Fruit fly (Drosophila melanogaster) whole organism, wandering third instar larva: ENCODE measurements around the gene CG15549.

Experiments used
- Abd-B ChIP-seq: fragments of >200 bp; optimal IDR thresholded peaks from 2 replicates; lab custom pipeline; 2017; ENCODE audit warnings: missing biosample characterization, missing genetic modification characterization
- CG32264 ChIP-seq: fragments of 200-800 bp; sonication (Bioruptor generic); optimal IDR thresholded peaks from 2 replicates; lab custom pipeline; 2016; ENCODE audit warnings: missing biosample characterization, missing genetic modification characterization
- CG9705 ChIP-seq: fragments of 200-800 bp; sonication (Bioruptor generic); optimal IDR thresholded peaks from 2 replicates; lab custom pipeline; 2018; ENCODE audit warnings: missing biosample characterization, mild to moderate bottlenecking, missing genetic modification characterization
- CrebA ChIP-seq: fragments of 200-800 bp; sonication (Bioruptor generic); optimal IDR thresholded peaks from 2 replicates; lab custom pipeline; 2016; ENCODE audit warnings: missing biosample characterization, mild to moderate bottlenecking, missing genetic modification characterization, borderline replicate concordance
- Dfd ChIP-seq: fragments of >200 bp; optimal IDR thresholded peaks from 2 replicates; lab custom pipeline; 2017; ENCODE audit warnings: missing biosample characterization, missing genetic modification characterization
- Dif ChIP-seq: fragments of 200-275, 200-300 bp; sonication (Bioruptor generic); optimal IDR thresholded peaks from 2 replicates; lab custom pipeline; 2018; ENCODE audit warnings: missing biosample characterization, missing genetic modification characterization; ENCODE audit not compliant: partially characterized antibody
- GATAd ChIP-seq: sonication (Bioruptor generic); optimal IDR thresholded peaks from 2 replicates; lab custom pipeline; 2016; ENCODE audit warnings: missing biosample characterization, missing genetic modification characterization
- Hnf4 ChIP-seq: fragments of 200-800 bp; sonication (Bioruptor generic); optimal IDR thresholded peaks from 2 replicates; lab custom pipeline; 2016; ENCODE audit warnings: missing biosample characterization, mild to moderate bottlenecking, missing genetic modification characterization
- Hr78 ChIP-seq: fragments of >200 bp; optimal IDR thresholded peaks from 2 replicates; lab custom pipeline; 2017; ENCODE audit warnings: missing biosample characterization, missing genetic modification characterization
- Mio ChIP-seq: sonication (Bioruptor generic); optimal IDR thresholded peaks from 2 replicates; lab custom pipeline; 2016; ENCODE audit warnings: missing biosample characterization, missing genetic modification characterization
- Myc ChIP-seq: fragments of >200 bp; optimal IDR thresholded peaks from 2 replicates; lab custom pipeline; 2017
- N ChIP-seq: fragments of >200 bp; optimal IDR thresholded peaks from 2 replicates; lab custom pipeline; 2018; ENCODE audit warnings: missing biosample characterization, missing external identifiers, missing genetic modification characterization
- OdsH ChIP-seq: fragments of 200-800 bp; sonication (Bioruptor generic); optimal IDR thresholded peaks from 2 replicates; lab custom pipeline; 2016; ENCODE audit warnings: missing biosample characterization, mild to moderate bottlenecking, missing genetic modification characterization
- Rel ChIP-seq, 2 experiments: fragments of 200-800 bp; sonication (Bioruptor generic) in 1 of 2; optimal IDR thresholded peaks; 2 replicates in 1 of 2; 3 replicates in 1 of 2; lab custom pipeline; 2016 to 2019; ENCODE audit warnings: mild to moderate bottlenecking in 2 of 2, missing biosample characterization in 2 of 2, missing genetic modification characterization in 2 of 2, moderate library complexity in 1 of 2
- Sp1 ChIP-seq: fragments of 200-800 bp; sonication (Bioruptor generic); optimal IDR thresholded peaks from 3 replicates; lab custom pipeline; 2019; ENCODE audit warnings: missing biosample characterization, mild to moderate bottlenecking, missing genetic modification characterization, moderate library complexity
- Vsx2 ChIP-seq: fragments of 200-300, 225-300 bp; sonication (Bioruptor generic); optimal IDR thresholded peaks from 2 replicates; lab custom pipeline; 2018; ENCODE audit warnings: missing biosample characterization, missing genetic modification characterization; ENCODE audit not compliant: partially characterized antibody
- brk ChIP-seq: fragments of 200-800 bp; sonication (Bioruptor generic); optimal IDR thresholded peaks from 2 replicates; lab custom pipeline; 2016; ENCODE audit warnings: missing biosample characterization, mild to moderate bottlenecking, missing genetic modification characterization
- dmrt93B ChIP-seq: fragments of 200-800 bp; sonication (Bioruptor generic); optimal IDR thresholded peaks from 2 replicates; lab custom pipeline; 2018; ENCODE audit warnings: missing biosample characterization, mild to moderate bottlenecking, missing genetic modification characterization
- dsf ChIP-seq: sonication (Bioruptor generic); optimal IDR thresholded peaks from 2 replicates; lab custom pipeline; 2016; ENCODE audit warnings: missing biosample characterization, missing genetic modification characterization, borderline replicate concordance
- ey ChIP-seq: fragments of 200-800 bp; sonication (Bioruptor generic); optimal IDR thresholded peaks from 2 replicates; lab custom pipeline; 2016; ENCODE audit warnings: missing biosample characterization, missing genetic modification characterization
- foxo ChIP-seq, 2 experiments: fragments of 200-800 bp; sonication (Bioruptor generic); optimal IDR thresholded peaks; 2 replicates in 1 of 2; 3 replicates in 1 of 2; lab custom pipeline; 2016 to 2017; ENCODE audit warnings: missing biosample characterization in 2 of 2, missing genetic modification characterization in 2 of 2
- fru ChIP-seq: fragments of 200-800 bp; sonication (Bioruptor generic); optimal IDR thresholded peaks from 3 replicates; lab custom pipeline; 2016; ENCODE audit warnings: missing biosample characterization, mild to moderate bottlenecking, missing genetic modification characterization
- h ChIP-seq: fragments of 200-800 bp; sonication (Bioruptor generic); optimal IDR thresholded peaks from 3 replicates; lab custom pipeline; 2016; ENCODE audit warnings: missing biosample characterization, mild to moderate bottlenecking, missing genetic modification characterization
- jim ChIP-seq: fragments of 175-275, 200-325 bp; sonication (Bioruptor generic); optimal IDR thresholded peaks from 2 replicates; lab custom pipeline; 2016; ENCODE audit warnings: missing biosample characterization, mild to moderate bottlenecking, missing genetic modification characterization
- lola ChIP-seq: fragments of >200 bp; optimal IDR thresholded peaks from 2 replicates; lab custom pipeline; 2017; ENCODE audit warnings: missing biosample characterization, missing genetic modification characterization
- psq ChIP-seq: fragments of 200-800 bp; sonication (Bioruptor generic); optimal IDR thresholded peaks from 3 replicates; lab custom pipeline; 2017; ENCODE audit warnings: missing biosample characterization, mild to moderate bottlenecking, missing genetic modification characterization, moderate library complexity
- rgr ChIP-seq: fragments of 200-800 bp; sonication (Bioruptor generic); optimal IDR thresholded peaks from 3 replicates; lab custom pipeline; 2016; ENCODE audit warnings: missing biosample characterization, mild to moderate bottlenecking, missing genetic modification characterization
- sage ChIP-seq: fragments of 200-800 bp; sonication (Bioruptor generic); optimal IDR thresholded peaks from 2 replicates; lab custom pipeline; 2016; ENCODE audit warnings: missing biosample characterization, mild to moderate bottlenecking, missing genetic modification characterization
- sv ChIP-seq: fragments of 200-800 bp; sonication (Bioruptor generic); optimal IDR thresholded peaks from 3 replicates; lab custom pipeline; 2016; ENCODE audit warnings: missing biosample characterization, missing genetic modification characterization
- tai ChIP-seq: sonication (Bioruptor generic); optimal IDR thresholded peaks from 2 replicates; lab custom pipeline; 2016; ENCODE audit warnings: missing biosample characterization, missing genetic modification characterization
- usp ChIP-seq: fragments of >200 bp; optimal IDR thresholded peaks from 2 replicates; lab custom pipeline; 2017; ENCODE audit warnings: missing biosample characterization, missing genetic modification characterization
- woc ChIP-seq: sonication (Bioruptor generic); optimal IDR thresholded peaks from 2 replicates; lab custom pipeline; 2016; ENCODE audit warnings: missing biosample characterization, mild to moderate bottlenecking, missing genetic modification characterization

Gene CG15549

DNA sequence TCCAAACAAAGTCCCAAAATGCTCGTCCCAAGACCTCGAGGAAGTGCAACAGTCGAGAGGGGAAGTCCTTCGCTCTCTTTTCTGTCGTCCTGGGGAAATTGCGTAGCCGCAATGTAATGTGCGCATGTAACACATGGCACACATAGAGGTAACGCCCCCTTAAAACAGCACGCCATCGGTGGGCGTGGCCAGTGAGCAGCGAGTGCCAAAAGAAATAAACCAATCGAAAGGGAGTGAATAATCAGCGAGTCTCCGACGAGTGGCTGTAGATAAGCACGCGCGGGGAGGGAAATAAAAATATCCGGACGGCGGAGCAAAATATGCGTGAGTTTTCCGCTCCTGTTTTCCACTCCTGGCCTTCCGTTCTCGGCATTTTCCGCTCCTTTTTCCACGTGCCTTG, 27.3 kb downstream of the CG15549 start:
- no peak for TF ChIP-seq CG32264 (GFP tag; lab: Kevin White, UChicago)

- TF ChIP-seq jim (GFP tag; lab: Kevin White, UChicago) (no peak), Vsx2 (no peak), CrebA (no peak), dsf (GFP tag; lab: Kevin White, UChicago) (no peak), lola (no peak), foxo (GFP tag; optimal IDR thresholded peaks at IDR 0.05; lab: Kevin White, UChicago) (no peak), dmrt93B (GFP tag; lab: Kevin White, UChicago) (no peak), Mio (GFP tag; lab: Kevin White, UChicago) (no peak), psq (GFP tag; lab: Kevin White, UChicago) (no peak), CG32264 (GFP tag; lab: Kevin White, UChicago) (no peak), GATAd (GFP tag; lab: Kevin White, UChicago) (no peak), fru (no peak), rgr (GFP tag; lab: Kevin White, UChicago) (no peak), sage (no peak)
- TF ChIP-seq, all 38 proteins: peak for 0
These were observed 32.3 kb downstream of the CG15549 start for dm6 chr3R:30903994-30904393.

DNA sequence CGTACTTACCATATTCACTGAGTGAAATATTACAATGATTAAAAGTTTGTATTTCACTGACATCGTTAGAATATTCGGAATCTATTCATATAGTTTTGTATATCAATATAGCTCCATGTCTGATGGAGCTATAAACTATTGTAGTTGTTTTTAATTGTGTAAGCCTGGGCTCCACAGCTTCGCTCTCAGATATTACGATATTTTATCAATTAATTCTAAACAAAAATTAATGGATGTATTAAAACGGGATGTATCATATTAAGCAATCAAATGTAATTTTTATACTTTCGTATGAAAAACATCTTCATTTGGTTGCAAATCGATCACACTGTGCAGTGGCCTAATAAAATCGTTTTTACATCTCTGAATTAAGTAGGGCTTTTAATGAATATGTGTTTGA, 34.2 kb downstream of the CG15549 start, which contains the start of gene CG33483:
Gene CG33483, minus strand, starts transcription at position 101 of the 400 bp plus-strand sequence.
- TF ChIP-seq fru, result no peak
- no peak for TF ChIP-seq CG32264 (GFP tag; lab: Kevin White, UChicago)
- no peak for TF ChIP-seq GATAd (GFP tag; lab: Kevin White, UChicago)
- TF ChIP-seq psq (GFP tag; lab: Kevin White, UChicago), result no peak
- TF ChIP-seq usp (GFP tag; lab: Kevin White, UChicago), result no peak
- no peak for TF ChIP-seq h (GFP tag; lab: Kevin White, UChicago)
- TF ChIP-seq brk, result no peak
- TF ChIP-seq Hr78 (GFP tag; lab: Kevin White, UChicago), result no peak
- TF ChIP-seq sage, result no peak
- no peak for TF ChIP-seq Sp1 (GFP tag; lab: Kevin White, UChicago)
- TF ChIP-seq N (GFP tag; lab: Kevin White, UChicago), result no peak
- no peak for TF ChIP-seq woc (GFP tag; lab: Kevin White, UChicago)
- no peak for TF ChIP-seq Hnf4 (GFP tag; lab: Kevin White, UChicago)
- no peak for TF ChIP-seq foxo (GFP tag; optimal IDR thresholded peaks at IDR 0.05; lab: Kevin White, UChicago)
- TF ChIP-seq lola, result no peak
- TF ChIP-seq ey (GFP tag; lab: Kevin White, UChicago), result no peak
- no peak for TF ChIP-seq Abd-B (GFP tag; lab: Kevin White, UChicago)
- TF ChIP-seq, all 38 proteins: peak for 0

DNA sequence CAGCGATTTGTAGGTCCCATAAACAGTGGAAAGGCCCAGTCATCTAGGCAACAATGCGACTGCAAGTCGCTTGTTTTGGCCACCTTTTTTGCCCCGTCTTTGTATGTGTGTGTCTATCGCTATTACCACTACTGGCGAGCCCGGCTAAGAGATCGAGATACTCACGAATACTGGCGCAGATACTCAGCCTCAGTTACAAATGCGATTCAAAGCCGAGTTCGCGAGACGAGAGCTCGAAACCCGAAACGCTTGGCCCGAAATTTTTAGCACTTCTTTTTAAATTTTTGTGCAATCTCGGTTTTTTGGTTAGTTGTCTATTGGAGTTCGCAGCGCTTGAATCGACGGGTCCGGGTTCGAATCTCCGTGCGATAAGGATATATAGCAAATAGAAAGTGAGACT, 42.6 kb downstream of the CG15549 start, which contains the start of gene Cyp4c3:
Gene Cyp4c3, plus strand, starts transcription at position 301 of the 400 bp plus-strand sequence.
- TF ChIP-seq Hnf4 (GFP tag; lab: Kevin White, UChicago), result no peak
- no peak for TF ChIP-seq fru
- TF ChIP-seq lola, result no peak
- TF ChIP-seq CrebA, result no peak
- no peak for TF ChIP-seq CG9705 (GFP tag; lab: Kevin White, UChicago)
- no peak for TF ChIP-seq Dif (GFP tag; lab: Kevin White, UChicago)
- no peak for TF ChIP-seq Myc (lab: Kevin White, UChicago)
- no peak for TF ChIP-seq ey (GFP tag; lab: Kevin White, UChicago)
- TF ChIP-seq OdsH (GFP tag; lab: Kevin White, UChicago), result no peak
- TF ChIP-seq Dfd, result no peak
- TF ChIP-seq sv (GFP tag; lab: Kevin White, UChicago), result no peak
- no peak for TF ChIP-seq Sp1 (GFP tag; lab: Kevin White, UChicago)
- TF ChIP-seq GATAd (GFP tag; lab: Kevin White, UChicago), result no peak
- TF ChIP-seq Rel (GFP tag; optimal IDR thresholded peaks at IDR 0.05; lab: Kevin White, UChicago), result no peak
- no peak for TF ChIP-seq Rel (tag; optimal IDR thresholded peaks at IDR 0.05; lab: Kevin White, UChicago)
- TF ChIP-seq dmrt93B (GFP tag; lab: Kevin White, UChicago), result no peak
- no peak for TF ChIP-seq Hr78 (GFP tag; lab: Kevin White, UChicago)

DNA sequence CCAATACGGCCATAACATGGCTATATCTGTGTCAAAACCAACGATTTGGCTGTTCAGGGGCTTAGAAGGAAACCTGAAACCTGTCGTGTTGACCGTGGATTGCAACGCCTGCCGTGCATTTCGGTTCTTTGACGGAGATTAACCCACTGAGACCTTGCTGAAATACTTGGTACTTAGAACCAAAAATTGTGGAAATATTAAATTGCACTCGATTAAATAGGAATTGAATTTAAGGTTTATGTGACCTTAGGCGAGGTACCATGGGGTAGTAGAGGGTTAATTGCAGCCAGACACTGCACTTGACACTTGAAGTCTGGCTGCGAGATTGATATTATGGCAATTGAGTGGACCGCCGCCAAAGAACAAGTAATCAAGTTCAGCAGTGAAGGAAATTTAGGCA, 46.3 kb downstream of the CG15549 start:
- no peak for TF ChIP-seq lola
- TF ChIP-seq rgr (GFP tag; lab: Kevin White, UChicago), result peak; percentile 23
- no peak for TF ChIP-seq tai (GFP tag; lab: Kevin White, UChicago)
- TF ChIP-seq, all 38 proteins: peak for 1
